Worm (Caenorhabditis elegans) whole organism, L4 larva: ENCODE data around the gene srx-122.
A peak's percentile ranks its signal among the peaks of the same experiment; 100 is the strongest.

Source experiments
- F10B5.3 ChIP-seq: sonication (generic microtip); optimal IDR thresholded peaks from 2 replicates; lab custom pipeline; 2016; ENCODE audit warnings: mild to moderate bottlenecking, missing genetic modification characterization, missing compliant biosample characterization
- F37D6.2 ChIP-seq: sonication (generic microtip); optimal IDR thresholded peaks from 2 replicates; lab custom pipeline; 2016; ENCODE audit warnings: mild to moderate bottlenecking, missing genetic modification characterization, missing compliant biosample characterization
- R02D3.7 ChIP-seq: fragments of 150-350 bp; sonication (generic microtip); optimal IDR thresholded peaks from 3 replicates; lab custom pipeline; 2014; ENCODE audit warnings: missing biosample characterization, missing genetic modification characterization
- T26A8.4 ChIP-seq: fragments of 200-800 bp; sonication (Bioruptor generic); IDR thresholded peaks from 2 replicates; pipeline ENCODE4 v1.3.6; 2022; ENCODE audit warnings: missing genetic modification characterization, missing compliant biosample characterization
- Y48G9A.11 ChIP-seq: fragments of 200-800 bp; sonication (Bioruptor generic); IDR thresholded peaks from 2 replicates; pipeline ENCODE4 v1.3.6; 2022; ENCODE audit warnings: missing genetic modification reagents, missing genetic modification characterization, missing compliant biosample characterization
- ZK337.2 ChIP-seq: fragments of 200-800 bp; sonication (Bioruptor generic); IDR thresholded peaks from 2 replicates; pipeline ENCODE4 v1.3.6; 2022; ENCODE audit warnings: missing genetic modification reagents, missing genetic modification characterization, missing compliant biosample characterization
- ZK546.5 ChIP-seq, 2 experiments: sonication (generic microtip); optimal IDR thresholded peaks; 2 replicates each; lab custom pipeline; 2017; ENCODE audit warnings: missing biosample characterization in 2 of 2, missing genetic modification characterization in 2 of 2
- aha-1 ChIP-seq: fragments of 150-350 bp; peaks from one replicate; lab custom pipeline; 2014; ENCODE audit warnings: missing biosample characterization, missing genetic modification characterization
- aly-2 ChIP-seq: sonication (generic microtip); optimal IDR thresholded peaks from 2 replicates; lab custom pipeline; 2018; ENCODE audit warnings: missing biosample characterization, missing genetic modification characterization
- arid-1 ChIP-seq: fragments of 200-800 bp; sonication (Bioruptor generic); conservative IDR thresholded peaks from 2 replicates; pipeline ENCODE4 v1.3.6; 2022; ENCODE audit warnings: missing genetic modification reagents, missing genetic modification characterization, missing compliant biosample characterization
- ceh-20 ChIP-seq: fragments of 200-800 bp; sonication (Bioruptor generic); IDR thresholded peaks from 2 replicates; pipeline ENCODE4 v1.3.6; 2022; ENCODE audit warnings: missing genetic modification reagents, missing genetic modification characterization, missing compliant biosample characterization
- ces-1 ChIP-seq: fragments of 150-350 bp; sonication (generic microtip); optimal IDR thresholded peaks from 4 replicates; lab custom pipeline; 2014; ENCODE audit warnings: missing biosample characterization, missing genetic modification reagents, missing genetic modification characterization
- daf-12 ChIP-seq: fragments of 150-350 bp; optimal IDR thresholded peaks from 2 replicates; lab custom pipeline; 2014; ENCODE audit warnings: missing biosample characterization, missing genetic modification reagents, missing genetic modification characterization
- daf-16 ChIP-seq, 3 experiments: sonication (generic microtip); optimal IDR thresholded peaks; 2 replicates each; lab custom pipeline; 2016 to 2017; ENCODE audit warnings: missing genetic modification characterization in 3 of 3, missing genetic modification reagents in 3 of 3, mild to moderate bottlenecking in 2 of 3, missing compliant biosample characterization in 2 of 3, missing biosample characterization in 1 of 3, moderate library complexity in 1 of 3
- daf-8 ChIP-seq: fragments of 200-800 bp; sonication (Bioruptor generic); IDR thresholded peaks from 2 replicates; pipeline ENCODE4 v1.3.6; 2022; ENCODE audit warnings: missing genetic modification characterization, missing compliant biosample characterization
- dpl-1 ChIP-seq: fragments of 150-350 bp; optimal IDR thresholded peaks from 2 replicates; lab custom pipeline; 2014; ENCODE audit warnings: missing biosample characterization, missing genetic modification reagents, missing genetic modification characterization
- hlh-11 ChIP-seq: fragments of 200-800 bp; sonication (Bioruptor generic); optimal IDR thresholded peaks from 2 replicates; lab custom pipeline; 2018; ENCODE audit warnings: mild to moderate bottlenecking, missing genetic modification characterization, missing compliant biosample characterization
- jun-1 ChIP-seq: fragments of 150-350 bp; optimal IDR thresholded peaks from 2 replicates; lab custom pipeline; 2014; ENCODE audit warnings: missing biosample characterization, missing genetic modification reagents, missing genetic modification characterization
- lir-3 ChIP-seq: sonication (generic microtip); optimal IDR thresholded peaks from 2 replicates; lab custom pipeline; 2016; ENCODE audit warnings: mild to moderate bottlenecking, missing genetic modification characterization, missing compliant biosample characterization
- madf-9 ChIP-seq: fragments of 200-800 bp; sonication (Bioruptor generic); conservative IDR thresholded peaks from 2 replicates; pipeline ENCODE4 v1.3.6; 2022; ENCODE audit warnings: missing genetic modification reagents, missing genetic modification characterization, missing compliant biosample characterization
- mes-2 ChIP-seq: sonication (generic microtip); optimal IDR thresholded peaks from 2 replicates; lab custom pipeline; 2016; ENCODE audit warnings: missing genotype, mild to moderate bottlenecking, missing genetic modification characterization, missing compliant biosample characterization; ENCODE audit not compliant: poor library complexity, severe bottlenecking
- mxl-2 ChIP-seq: fragments of 200-800 bp; sonication (Bioruptor generic); conservative IDR thresholded peaks from 2 replicates; pipeline ENCODE4 v1.3.6; 2022; ENCODE audit warnings: missing genetic modification reagents, missing genetic modification characterization, missing compliant biosample characterization
- nhr-11 ChIP-seq: fragments of 150-350 bp; optimal IDR thresholded peaks from 2 replicates; lab custom pipeline; 2014; ENCODE audit warnings: missing biosample characterization, missing genetic modification characterization
- nhr-111 ChIP-seq: fragments of 200-800 bp; sonication (Bioruptor generic); optimal IDR thresholded peaks from 2 replicates; lab custom pipeline; 2018; ENCODE audit warnings: mild to moderate bottlenecking, missing genetic modification characterization, missing compliant biosample characterization
- nhr-28 ChIP-seq: fragments of 150-350 bp; optimal IDR thresholded peaks from 2 replicates; lab custom pipeline; 2014; ENCODE audit warnings: missing biosample characterization, missing genetic modification characterization
- nhr-42 ChIP-seq: fragments of 200-800 bp; sonication (Bioruptor generic); IDR thresholded peaks from 2 replicates; pipeline ENCODE4 v1.3.6; 2022; ENCODE audit warnings: missing genetic modification characterization, missing compliant biosample characterization
- nhr-48 ChIP-seq: sonication (generic microtip); optimal IDR thresholded peaks from 2 replicates; lab custom pipeline; 2016; ENCODE audit warnings: mild to moderate bottlenecking, missing genetic modification characterization, missing compliant biosample characterization
- nhr-76 ChIP-seq: fragments of 150-350 bp; optimal IDR thresholded peaks from 2 replicates; lab custom pipeline; 2014; ENCODE audit warnings: missing biosample characterization, missing genetic modification characterization
- nhr-77 ChIP-seq: fragments of 150-350 bp; optimal IDR thresholded peaks from 2 replicates; lab custom pipeline; 2014; ENCODE audit warnings: missing biosample characterization, missing genetic modification characterization
- pha-4 ChIP-seq, 2 experiments: fragments of 150-350 bp in 1 of 2; fragments of 200-800 bp in 1 of 2; sonication (Bioruptor generic) in 1 of 2; IDR thresholded peaks in 1 of 2; optimal IDR thresholded peaks in 1 of 2; 2 replicates each; pipeline versions ENCODE4 v1.3.6 to Lab custom; 2014 to 2022; ENCODE audit warnings: missing genetic modification characterization in 2 of 2, missing genetic modification reagents in 2 of 2, missing biosample characterization in 1 of 2, missing compliant biosample characterization in 1 of 2
- php-3 ChIP-seq: fragments of 200-800 bp; sonication (Bioruptor generic); IDR thresholded peaks from 2 replicates; pipeline ENCODE4 v1.3.6; 2022; ENCODE audit warnings: missing genetic modification reagents, missing genetic modification characterization, missing compliant biosample characterization
- pqm-1 ChIP-seq: sonication (generic microtip); optimal IDR thresholded peaks from 2 replicates; lab custom pipeline; 2017; ENCODE audit warnings: missing biosample characterization, missing genetic modification characterization
- rbr-2 ChIP-seq: sonication (generic microtip); optimal IDR thresholded peaks from 2 replicates; lab custom pipeline; 2016; ENCODE audit warnings: missing genotype, missing genetic modification characterization, missing compliant biosample characterization
- saeg-2 ChIP-seq: fragments of 200-800 bp; sonication (Bioruptor generic); IDR thresholded peaks from 2 replicates; pipeline ENCODE4 v1.3.6; 2022; ENCODE audit warnings: missing genetic modification reagents, missing genetic modification characterization, missing compliant biosample characterization
- tag-97 ChIP-seq: fragments of 200-800 bp; sonication (Bioruptor generic); IDR thresholded peaks from 2 replicates; pipeline ENCODE4 v1.3.6; 2022; ENCODE audit warnings: missing genetic modification characterization, missing compliant biosample characterization
- unc-130 ChIP-seq: sonication (generic microtip); optimal IDR thresholded peaks from 2 replicates; lab custom pipeline; 2016; ENCODE audit warnings: missing genetic modification reagents, missing genetic modification characterization, missing compliant biosample characterization
- unc-39 ChIP-seq: sonication (generic microtip); optimal IDR thresholded peaks from 2 replicates; lab custom pipeline; 2017; ENCODE audit warnings: missing biosample characterization, missing genetic modification characterization
- vab-7 ChIP-seq: fragments of 200-800 bp; sonication (Bioruptor generic); IDR thresholded peaks from 2 replicates; pipeline ENCODE4 v1.3.6; 2022; ENCODE audit warnings: missing genetic modification reagents, missing genetic modification characterization, missing compliant biosample characterization
- zag-1 ChIP-seq: fragments of 150-350 bp; optimal IDR thresholded peaks from 2 replicates; lab custom pipeline; 2014; ENCODE audit warnings: missing biosample characterization, missing genetic modification characterization
- zfp-3 ChIP-seq: fragments of 200-800 bp; sonication (Bioruptor generic); conservative IDR thresholded peaks from 2 replicates; pipeline ENCODE4 v1.3.6; 2022; ENCODE audit warnings: missing genetic modification reagents, missing genetic modification characterization, missing compliant biosample characterization
- zip-11 ChIP-seq: fragments of 200-800 bp; sonication (Bioruptor generic); IDR thresholded peaks from 2 replicates; pipeline ENCODE4 v1.3.6; 2022; ENCODE audit warnings: missing genetic modification characterization, missing compliant biosample characterization
- ztf-7 ChIP-seq: fragments of 150-350 bp; optimal IDR thresholded peaks from 2 replicates; lab custom pipeline; 2014; ENCODE audit warnings: missing biosample characterization, missing genetic modification characterization

Gene srx-122

DNA sequence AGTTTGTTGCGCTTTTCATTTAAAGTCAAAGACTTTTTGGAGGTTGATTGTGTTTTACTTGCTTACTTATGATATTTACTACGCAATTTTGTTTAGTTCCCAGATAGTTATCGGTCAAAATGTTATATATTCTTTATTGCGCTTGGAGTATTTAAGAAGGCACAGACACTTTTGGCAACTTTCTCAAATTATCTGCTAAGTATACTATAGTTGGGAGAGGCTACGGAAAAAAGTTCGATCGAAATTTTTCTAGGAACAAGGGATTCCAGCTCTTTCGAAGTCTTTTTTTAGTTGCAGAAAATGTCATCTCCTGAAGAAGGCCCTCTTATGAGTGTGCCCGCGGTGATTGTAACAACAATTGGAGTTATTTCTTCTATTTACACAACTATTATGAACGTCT lies 37.6 kb downstream of the srx-122 start, which contains the start of gene srbc-5:
srbc-5 (plus strand) TSS at position 301 of the 400 bp plus-strand sequence.
- TF ChIP-seq aly-2 (tag; lab: Kevin White, UChicago) (no peak), ztf-7 (tag; lab: Kevin White, UChicago) (no peak), lir-3 (tag; lab: Kevin White, UChicago) (no peak), nhr-77 (tag; lab: Kevin White, UChicago) (no peak), F37D6.2 (tag; lab: Kevin White, UChicago) (no peak), ZK546.5 (tag; optimal IDR thresholded peaks at IDR 0.05; lab: Kevin White, UChicago) (no peak), ZK337.2 (GFP tag; lab: Robert Waterston, UW) (no peak), pqm-1 (no peak), dpl-1 (GFP tag; lab: Kevin White, UChicago) (no peak), ces-1 (no peak), R02D3.7 (no peak), Y48G9A.11 (no peak), F10B5.3 (tag; lab: Kevin White, UChicago) (no peak), zfp-3 (GFP tag; lab: Robert Waterston, UW) (no peak), jun-1 (no peak), zag-1 (tag; lab: Kevin White, UChicago) (no peak), madf-9 (no peak), mes-2 (tag; lab: Kevin White, UChicago) (no peak), unc-130 (GFP tag; lab: Kevin White, UChicago) (no peak)

DNA sequence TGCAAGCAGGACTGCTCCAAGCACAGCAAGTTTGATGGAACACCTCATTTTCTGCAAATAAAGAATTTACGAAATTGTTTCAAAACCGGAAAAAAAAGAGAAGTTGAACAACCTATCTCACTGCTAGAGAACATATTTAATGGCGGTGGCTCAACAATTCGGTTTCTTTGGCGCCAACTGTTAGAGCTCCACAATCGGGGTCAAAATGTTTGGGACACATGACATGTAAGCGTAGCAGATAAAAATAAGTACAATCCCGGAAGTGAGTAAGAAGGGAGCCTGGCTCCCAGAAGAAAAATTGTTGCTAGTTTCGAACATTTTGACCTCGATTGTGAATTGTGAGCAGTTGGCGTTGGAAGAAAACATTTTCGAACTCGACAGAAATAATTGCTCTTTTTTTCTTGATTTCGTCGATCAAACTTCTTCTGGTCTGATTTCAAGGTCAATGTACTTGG lies 38.5 kb downstream of the srx-122 start, which contains the start of gene T28A11.16:
T28A11.16 (minus strand) TSS at position 51 of the 455 bp plus-strand sequence.
- TF ChIP-seq zip-11 (no peak), php-3 (GFP tag; lab: Robert Waterston, UW) (no peak), unc-39 (tag; lab: Kevin White, UChicago) (no peak), nhr-76 (no peak), aha-1 (tag; lab: Kevin White, UChicago) (peak; percentile 70), ZK337.2 (GFP tag; lab: Robert Waterston, UW) (no peak), daf-12 (tag; lab: Kevin White, UChicago) (no peak), arid-1 (GFP tag; lab: Robert Waterston, UW) (no peak), daf-16 (GFP tag; optimal IDR thresholded peaks at IDR 0.05; lab: Kevin White, UChicago) (peak in 1 of 2 experiments; percentile 80), daf-16 (tag; optimal IDR thresholded peaks at IDR 0.05; lab: Kevin White, UChicago) (no peak), hlh-11 (tag; lab: Kevin White, UChicago) (peak; percentile 45), nhr-42 (no peak), nhr-28 (no peak), nhr-11 (tag; lab: Kevin White, UChicago) (no peak), vab-7 (no peak), daf-8 (GFP tag; lab: Robert Waterston, UW) (no peak)
- TF ChIP-seq, all 104 proteins: peak for 3

DNA sequence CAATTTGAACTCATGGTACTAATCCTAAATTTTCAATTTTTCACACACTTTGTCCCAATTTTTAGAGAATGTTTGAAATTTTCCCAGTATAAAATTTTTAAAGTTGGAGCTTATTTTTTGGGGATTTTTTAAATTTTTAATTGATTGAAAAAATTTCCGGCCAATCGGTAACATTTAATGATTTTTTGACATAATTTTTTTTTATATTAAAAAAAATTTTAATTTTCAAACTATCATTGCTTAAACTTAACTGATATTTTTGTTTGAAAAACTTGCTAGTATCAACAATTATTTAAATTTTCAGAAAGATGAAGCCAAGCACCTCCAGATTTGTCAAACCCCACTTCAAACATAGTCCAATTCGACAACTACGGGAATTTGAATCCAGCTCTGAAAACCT lies 40.4 kb downstream of the srx-122 start, which contains the start of gene T28A11.22:
T28A11.22 (plus strand) TSS at position 301 of the 400 bp plus-strand sequence.
- TF ChIP-seq ceh-20 (GFP tag; lab: Robert Waterston, UW), result no peak
- TF ChIP-seq unc-39 (tag; lab: Kevin White, UChicago), result no peak
- no peak for TF ChIP-seq saeg-2 (GFP tag; lab: Robert Waterston, UW)
- TF ChIP-seq T26A8.4, result no peak
- TF ChIP-seq hlh-11 (tag; lab: Kevin White, UChicago), result no peak
- TF ChIP-seq nhr-111 (GFP tag; lab: Kevin White, UChicago), result no peak
- TF ChIP-seq ZK337.2 (GFP tag; lab: Robert Waterston, UW), result no peak
- TF ChIP-seq pha-4 (GFP tag; IDR thresholded peaks at IDR 0.05; lab: Robert Waterston, UW), result no peak
- no peak for TF ChIP-seq pha-4 (tag; optimal IDR thresholded peaks at IDR 0.05; lab: Kevin White, UChicago)
- TF ChIP-seq zag-1 (tag; lab: Kevin White, UChicago), result no peak
- TF ChIP-seq rbr-2 (tag; lab: Kevin White, UChicago), result no peak
- TF ChIP-seq tag-97 (GFP tag; lab: Robert Waterston, UW), result no peak
- TF ChIP-seq nhr-48 (tag; lab: Kevin White, UChicago), result no peak
- TF ChIP-seq ces-1, result no peak
- TF ChIP-seq mxl-2 (GFP tag; lab: Robert Waterston, UW), result no peak
- TF ChIP-seq, all 104 proteins: peak for 0
